Worm (Caenorhabditis elegans): ENCODE measurements around the gene fzo-1.

DNA sequence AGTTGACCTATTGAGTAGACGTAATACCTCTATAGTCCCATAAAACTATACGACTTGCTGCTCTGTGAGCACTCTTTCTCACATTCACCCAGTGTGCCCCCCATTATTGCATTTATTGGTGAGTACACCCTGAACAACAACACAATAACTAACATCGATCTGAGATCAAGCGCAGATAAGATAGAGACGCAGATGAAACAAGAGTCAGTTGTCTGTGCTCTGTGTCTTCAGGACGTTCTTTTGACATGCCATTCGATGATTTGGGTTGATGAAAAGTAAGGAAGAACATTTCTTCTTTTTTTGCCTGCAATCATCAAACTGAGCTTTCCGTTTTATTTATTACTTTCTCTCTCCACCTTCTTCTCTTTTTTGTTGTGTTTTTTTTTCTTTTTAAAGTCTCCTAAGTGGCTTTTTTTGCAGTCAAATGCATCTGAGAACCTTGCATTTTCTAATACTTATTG lies 45.7 kb downstream of the fzo-1 start, which contains the start of gene lect-2:
- TF ChIP-seq aly-1 (tag; optimal IDR thresholded peaks at IDR 0.05), result no peak
- TF ChIP-seq hmg-4 (GFP tag; optimal IDR thresholded peaks at IDR 0.05), result no peak
- TF ChIP-seq ama-1 (optimal IDR thresholded peaks at IDR 0.05), result no peak
- TF ChIP-seq scrt-1 (GFP tag; IDR thresholded peaks at IDR 0.05), result no peak
- TF ChIP-seq hmbx-1 (tag; optimal IDR thresholded peaks at IDR 0.05), result no peak
- no peak for TF ChIP-seq sea-1 (GFP tag; conservative IDR thresholded peaks at IDR 0.05)
- TF ChIP-seq flt-1 (GFP tag; IDR thresholded peaks at IDR 0.05), result no peak
- no peak for TF ChIP-seq tbx-11 (GFP tag; IDR thresholded peaks at IDR 0.05)

All from whole organism, early embryonic.